Worm (Caenorhabditis elegans): ENCODE data around the gene C54E10.10.

DNA sequence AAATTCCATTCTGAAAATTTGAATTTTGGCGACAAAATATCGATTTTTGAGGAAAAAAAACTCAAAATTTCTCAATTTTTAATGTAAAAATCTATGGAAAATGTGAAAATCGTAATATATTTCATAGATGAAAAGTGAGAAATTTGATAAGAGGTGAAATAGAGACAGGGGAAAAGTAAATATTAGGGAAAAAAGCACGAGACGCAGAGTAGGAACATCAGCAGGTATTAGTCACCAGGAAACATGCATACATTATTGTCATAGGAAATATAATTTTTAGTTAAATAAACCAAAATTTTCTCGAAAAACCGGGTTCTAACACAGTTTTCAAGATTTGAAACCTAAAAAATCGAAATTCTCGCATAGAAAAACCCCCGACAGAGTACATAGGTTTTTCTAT lies 2.3 kb downstream of the C54E10.10 start, which contains the start of gene nhr-170:
- TF ChIP-seq pqm-1 (tag; optimal IDR thresholded peaks at IDR 0.05) = no peak
- no peak for TF ChIP-seq unc-62 (GFP tag; optimal IDR thresholded peaks at IDR 0.05)
- no peak for TF ChIP-seq unc-39 (tag; optimal IDR thresholded peaks at IDR 0.05)
- TF ChIP-seq mdl-1 (tag; optimal IDR thresholded peaks at IDR 0.05) = no peak
- TF ChIP-seq nhr-11 (tag; optimal IDR thresholded peaks at IDR 0.05) = no peak

Measured in whole organism, L3 larva.